Worm (Caenorhabditis elegans) whole organism, L4/young adult: ENCODE results near the gene gcy-23.

ENCODE experiments used
- dao-5 ChIP-seq: sonication (generic microtip); optimal IDR thresholded peaks from 2 replicates; lab custom pipeline; 2016; ENCODE audit warnings: missing genotype, missing genetic modification characterization, moderate library complexity, missing compliant biosample characterization
- him-1 ChIP-seq: sonication (generic microtip); optimal IDR thresholded peaks from 2 replicates; lab custom pipeline; 2016; ENCODE audit warnings: missing genotype, missing genetic modification reagents, missing genetic modification characterization, missing compliant biosample characterization

DNA sequence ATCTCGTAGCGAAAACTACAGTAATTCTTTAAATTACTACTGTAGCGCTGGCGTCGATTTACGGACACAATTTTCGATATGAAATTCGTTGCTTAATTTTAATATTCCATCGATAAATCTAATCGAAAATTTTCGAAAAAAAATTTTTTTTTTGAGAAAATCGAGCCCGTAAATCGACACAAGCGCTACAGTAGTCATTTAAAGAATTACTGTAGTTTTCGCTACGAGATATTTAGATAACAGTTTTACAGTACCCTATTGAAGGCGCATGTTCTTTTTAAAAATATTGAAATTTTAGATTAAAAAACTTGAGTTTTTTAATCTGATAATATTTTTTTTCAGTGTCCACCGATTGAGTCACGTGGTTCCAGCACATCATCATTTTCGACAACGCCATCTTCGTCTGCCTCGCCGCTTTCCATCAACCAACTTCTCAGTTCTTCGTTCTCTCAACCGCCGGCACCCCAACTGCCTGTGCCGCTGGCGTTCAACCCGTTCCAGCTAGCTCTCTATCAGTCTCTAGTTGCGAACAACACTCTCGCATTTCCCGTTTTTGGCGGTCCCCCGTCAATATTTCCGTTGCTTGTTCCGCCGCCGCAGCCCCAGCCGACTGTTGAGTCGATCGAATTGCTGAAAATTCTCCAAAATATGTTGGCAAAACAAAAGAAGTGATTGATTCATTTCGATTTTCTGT lies 4.8 kb upstream of the gcy-23 start:
- no peak for TF ChIP-seq him-1 (tag; lab: Kevin White, UChicago)
- TF ChIP-seq dao-5 (tag; lab: Kevin White, UChicago), result no peak
